Fruit fly (Drosophila melanogaster) whole organism, wandering third instar larva: ENCODE results near the gene Fum1.

Source experiments
- Abd-B ChIP-seq: fragments of >200 bp; optimal IDR thresholded peaks from 2 replicates; lab custom pipeline; 2017; ENCODE audit warnings: missing biosample characterization, missing genetic modification characterization
- CG32264 ChIP-seq: fragments of 200-800 bp; sonication (Bioruptor generic); optimal IDR thresholded peaks from 2 replicates; lab custom pipeline; 2016; ENCODE audit warnings: missing biosample characterization, missing genetic modification characterization
- CG9705 ChIP-seq: fragments of 200-800 bp; sonication (Bioruptor generic); optimal IDR thresholded peaks from 2 replicates; lab custom pipeline; 2018; ENCODE audit warnings: missing biosample characterization, mild to moderate bottlenecking, missing genetic modification characterization
- CrebA ChIP-seq: fragments of 200-800 bp; sonication (Bioruptor generic); optimal IDR thresholded peaks from 2 replicates; lab custom pipeline; 2016; ENCODE audit warnings: missing biosample characterization, mild to moderate bottlenecking, missing genetic modification characterization, borderline replicate concordance
- Dfd ChIP-seq: fragments of >200 bp; optimal IDR thresholded peaks from 2 replicates; lab custom pipeline; 2017; ENCODE audit warnings: missing biosample characterization, missing genetic modification characterization
- Dif ChIP-seq: fragments of 200-275, 200-300 bp; sonication (Bioruptor generic); optimal IDR thresholded peaks from 2 replicates; lab custom pipeline; 2018; ENCODE audit warnings: missing biosample characterization, missing genetic modification characterization; ENCODE audit not compliant: partially characterized antibody
- GATAd ChIP-seq: sonication (Bioruptor generic); optimal IDR thresholded peaks from 2 replicates; lab custom pipeline; 2016; ENCODE audit warnings: missing biosample characterization, missing genetic modification characterization
- HLH106 ChIP-seq: fragments of 200-800 bp; optimal IDR thresholded peaks from 3 replicates; lab custom pipeline; 2019; ENCODE audit warnings: missing biosample characterization, mild to moderate bottlenecking, missing genetic modification characterization, moderate library complexity
- Hnf4 ChIP-seq: fragments of 200-800 bp; sonication (Bioruptor generic); optimal IDR thresholded peaks from 2 replicates; lab custom pipeline; 2016; ENCODE audit warnings: missing biosample characterization, mild to moderate bottlenecking, missing genetic modification characterization
- Hr78 ChIP-seq: fragments of >200 bp; optimal IDR thresholded peaks from 2 replicates; lab custom pipeline; 2017; ENCODE audit warnings: missing biosample characterization, missing genetic modification characterization
- Hr83 ChIP-seq: fragments of 200-300 bp; sonication (Bioruptor generic); optimal IDR thresholded peaks from 2 replicates; lab custom pipeline; 2016; ENCODE audit warnings: missing biosample characterization, mild to moderate bottlenecking, missing genetic modification characterization, moderate library complexity; ENCODE audit not compliant: poor library complexity, severe bottlenecking
- Jra ChIP-seq: sonication (Bioruptor generic); optimal IDR thresholded peaks from 2 replicates; lab custom pipeline; 2016; ENCODE audit warnings: missing biosample characterization, missing genetic modification characterization
- Mio ChIP-seq: sonication (Bioruptor generic); optimal IDR thresholded peaks from 2 replicates; lab custom pipeline; 2016; ENCODE audit warnings: missing biosample characterization, missing genetic modification characterization
- Myc ChIP-seq: fragments of >200 bp; optimal IDR thresholded peaks from 2 replicates; lab custom pipeline; 2017
- N ChIP-seq: fragments of >200 bp; optimal IDR thresholded peaks from 2 replicates; lab custom pipeline; 2018; ENCODE audit warnings: missing biosample characterization, missing external identifiers, missing genetic modification characterization
- OdsH ChIP-seq: fragments of 200-800 bp; sonication (Bioruptor generic); optimal IDR thresholded peaks from 2 replicates; lab custom pipeline; 2016; ENCODE audit warnings: missing biosample characterization, mild to moderate bottlenecking, missing genetic modification characterization
- Rel ChIP-seq, 2 experiments: fragments of 200-800 bp; sonication (Bioruptor generic) in 1 of 2; optimal IDR thresholded peaks; 2 replicates in 1 of 2; 3 replicates in 1 of 2; lab custom pipeline; 2016 to 2019; ENCODE audit warnings: mild to moderate bottlenecking in 2 of 2, missing biosample characterization in 2 of 2, missing genetic modification characterization in 2 of 2, moderate library complexity in 1 of 2
- Sp1 ChIP-seq: fragments of 200-800 bp; sonication (Bioruptor generic); optimal IDR thresholded peaks from 3 replicates; lab custom pipeline; 2019; ENCODE audit warnings: missing biosample characterization, mild to moderate bottlenecking, missing genetic modification characterization, moderate library complexity
- Vsx2 ChIP-seq: fragments of 200-300, 225-300 bp; sonication (Bioruptor generic); optimal IDR thresholded peaks from 2 replicates; lab custom pipeline; 2018; ENCODE audit warnings: missing biosample characterization, missing genetic modification characterization; ENCODE audit not compliant: partially characterized antibody
- br ChIP-seq: fragments of 200-800 bp; sonication (Bioruptor generic); optimal IDR thresholded peaks from 2 replicates; lab custom pipeline; 2016; ENCODE audit warnings: missing biosample characterization, missing genetic modification characterization
- brk ChIP-seq: fragments of 200-800 bp; sonication (Bioruptor generic); optimal IDR thresholded peaks from 2 replicates; lab custom pipeline; 2016; ENCODE audit warnings: missing biosample characterization, mild to moderate bottlenecking, missing genetic modification characterization
- dl ChIP-seq, 2 experiments: fragments of 175-275, 200-275 bp in 1 of 2; fragments of 200-275 bp in 1 of 2; sonication (Bioruptor generic); optimal IDR thresholded peaks; lab custom pipeline; 2018; ENCODE audit warnings: mild to moderate bottlenecking in 2 of 2, missing biosample characterization in 2 of 2, missing genetic modification characterization in 2 of 2, moderate library complexity in 2 of 2; ENCODE audit not compliant: partially characterized antibody in 2 of 2, insufficient read depth in 1 of 2
- dmrt93B ChIP-seq: fragments of 200-800 bp; sonication (Bioruptor generic); optimal IDR thresholded peaks from 2 replicates; lab custom pipeline; 2018; ENCODE audit warnings: missing biosample characterization, mild to moderate bottlenecking, missing genetic modification characterization
- dsf ChIP-seq: sonication (Bioruptor generic); optimal IDR thresholded peaks from 2 replicates; lab custom pipeline; 2016; ENCODE audit warnings: missing biosample characterization, missing genetic modification characterization, borderline replicate concordance
- ey ChIP-seq: fragments of 200-800 bp; sonication (Bioruptor generic); optimal IDR thresholded peaks from 2 replicates; lab custom pipeline; 2016; ENCODE audit warnings: missing biosample characterization, missing genetic modification characterization
- foxo ChIP-seq, 2 experiments: fragments of 200-800 bp; sonication (Bioruptor generic); optimal IDR thresholded peaks; 2 replicates in 1 of 2; 3 replicates in 1 of 2; lab custom pipeline; 2016 to 2017; ENCODE audit warnings: missing biosample characterization in 2 of 2, missing genetic modification characterization in 2 of 2
- fru ChIP-seq: fragments of 200-800 bp; sonication (Bioruptor generic); optimal IDR thresholded peaks from 3 replicates; lab custom pipeline; 2016; ENCODE audit warnings: missing biosample characterization, mild to moderate bottlenecking, missing genetic modification characterization
- h ChIP-seq: fragments of 200-800 bp; sonication (Bioruptor generic); optimal IDR thresholded peaks from 3 replicates; lab custom pipeline; 2016; ENCODE audit warnings: missing biosample characterization, mild to moderate bottlenecking, missing genetic modification characterization
- jim ChIP-seq: fragments of 175-275, 200-325 bp; sonication (Bioruptor generic); optimal IDR thresholded peaks from 2 replicates; lab custom pipeline; 2016; ENCODE audit warnings: missing biosample characterization, mild to moderate bottlenecking, missing genetic modification characterization
- lola ChIP-seq: fragments of >200 bp; optimal IDR thresholded peaks from 2 replicates; lab custom pipeline; 2017; ENCODE audit warnings: missing biosample characterization, missing genetic modification characterization
- pan ChIP-seq: fragments of >200 bp; optimal IDR thresholded peaks from 2 replicates; lab custom pipeline; 2017
- psq ChIP-seq: fragments of 200-800 bp; sonication (Bioruptor generic); optimal IDR thresholded peaks from 3 replicates; lab custom pipeline; 2017; ENCODE audit warnings: missing biosample characterization, mild to moderate bottlenecking, missing genetic modification characterization, moderate library complexity
- rgr ChIP-seq: fragments of 200-800 bp; sonication (Bioruptor generic); optimal IDR thresholded peaks from 3 replicates; lab custom pipeline; 2016; ENCODE audit warnings: missing biosample characterization, mild to moderate bottlenecking, missing genetic modification characterization
- sage ChIP-seq: fragments of 200-800 bp; sonication (Bioruptor generic); optimal IDR thresholded peaks from 2 replicates; lab custom pipeline; 2016; ENCODE audit warnings: missing biosample characterization, mild to moderate bottlenecking, missing genetic modification characterization
- sv ChIP-seq: fragments of 200-800 bp; sonication (Bioruptor generic); optimal IDR thresholded peaks from 3 replicates; lab custom pipeline; 2016; ENCODE audit warnings: missing biosample characterization, missing genetic modification characterization
- tai ChIP-seq: sonication (Bioruptor generic); optimal IDR thresholded peaks from 2 replicates; lab custom pipeline; 2016; ENCODE audit warnings: missing biosample characterization, missing genetic modification characterization
- usp ChIP-seq: fragments of >200 bp; optimal IDR thresholded peaks from 2 replicates; lab custom pipeline; 2017; ENCODE audit warnings: missing biosample characterization, missing genetic modification characterization
- woc ChIP-seq: sonication (Bioruptor generic); optimal IDR thresholded peaks from 2 replicates; lab custom pipeline; 2016; ENCODE audit warnings: missing biosample characterization, mild to moderate bottlenecking, missing genetic modification characterization

Fum1 gene

DNA sequence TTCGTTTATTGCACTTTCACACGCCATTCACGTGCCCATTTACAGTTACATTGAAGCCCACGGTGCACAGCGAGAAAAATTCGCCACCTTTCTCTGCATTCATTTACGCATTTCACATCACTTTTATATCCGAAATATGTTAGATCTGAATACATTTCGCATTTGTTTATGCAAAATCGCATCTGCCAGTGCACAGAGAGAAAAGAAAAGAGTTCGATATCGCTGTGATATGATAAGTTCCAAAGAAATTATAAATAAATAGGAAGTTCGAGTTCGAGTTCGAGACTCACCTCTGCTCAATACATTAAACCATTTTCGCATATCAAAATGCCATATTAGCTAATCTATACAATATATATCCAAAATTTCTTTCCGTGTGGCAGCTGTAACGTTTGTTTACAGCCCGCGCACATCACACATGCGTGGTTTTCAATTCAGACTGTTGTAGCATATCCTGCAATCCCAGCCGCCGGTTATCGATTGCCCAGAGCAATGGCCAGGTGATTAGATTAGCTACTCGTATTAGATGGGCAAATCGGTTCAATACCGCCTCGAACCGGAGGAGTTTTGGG is 22.1 kb upstream of the Fum1 start (continued):
- peak; percentile 73 for TF ChIP-seq CG32264 (GFP tag; lab: Kevin White, UChicago)

DNA sequence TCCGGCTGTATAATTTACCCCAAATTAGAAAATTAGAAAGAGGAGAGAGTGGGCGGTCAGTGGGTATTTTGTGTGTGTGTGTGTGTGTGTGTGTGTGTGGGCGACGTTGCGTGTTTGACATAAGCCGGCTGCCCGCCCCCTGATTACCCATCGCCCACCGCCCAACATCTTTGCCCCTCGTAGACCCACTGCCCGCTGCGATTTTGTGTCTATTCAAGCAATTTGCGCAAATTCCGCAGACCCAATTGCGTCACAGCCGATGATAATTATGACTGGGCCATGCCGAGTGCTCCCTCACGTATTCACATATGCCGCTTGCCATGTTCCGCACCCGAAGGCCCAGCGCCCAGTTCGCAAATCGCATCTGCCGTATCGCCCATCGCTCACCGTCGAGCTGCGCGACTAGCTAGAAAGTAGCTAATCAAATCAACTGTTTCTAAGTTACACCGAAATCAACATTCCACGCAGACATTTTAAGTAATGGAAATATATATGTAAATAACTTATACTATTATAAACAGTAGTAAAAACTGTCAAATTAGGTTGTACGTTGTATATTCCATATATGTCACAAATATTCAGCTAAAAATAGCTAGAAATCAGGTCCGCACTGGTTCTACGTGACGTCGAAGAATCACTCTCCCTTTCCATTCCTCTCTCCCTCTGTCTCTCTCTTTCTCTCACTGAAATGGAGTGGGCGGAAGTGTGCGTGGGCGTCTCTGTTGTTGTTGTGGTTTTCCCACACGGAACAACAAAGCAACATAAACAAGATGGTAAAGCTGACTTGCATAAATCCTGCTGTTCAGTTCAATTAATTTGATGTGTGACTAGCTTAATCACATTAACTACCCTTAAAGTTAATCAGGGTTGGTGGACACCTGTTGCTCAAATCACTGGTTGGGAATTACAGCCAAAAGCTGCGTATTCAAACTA is 21.3 kb upstream of the Fum1 start:
- TF ChIP-seq rgr (GFP tag; lab: Kevin White, UChicago), result peak; percentile 40
- TF ChIP-seq Myc (lab: Kevin White, UChicago), result peak; percentile 96
- peak; percentile 33 for TF ChIP-seq CG9705 (GFP tag; lab: Kevin White, UChicago)
- no peak for TF ChIP-seq dl (GFP tag; optimal IDR thresholded peaks at IDR 0.05; lab: Kevin White, UChicago; ENCODE audit: insufficient read depth in 1 of 2, partially characterized antibody in 2 of 2)
- TF ChIP-seq Vsx2 (GFP tag; lab: Kevin White, UChicago), result no peak
- TF ChIP-seq Rel (GFP tag; optimal IDR thresholded peaks at IDR 0.05; lab: Kevin White, UChicago), result no peak
- peak; percentile 28 for TF ChIP-seq Rel (tag; optimal IDR thresholded peaks at IDR 0.05; lab: Kevin White, UChicago)
- TF ChIP-seq OdsH (GFP tag; lab: Kevin White, UChicago), result peak; percentile 36
- no peak for TF ChIP-seq dsf
- no peak for TF ChIP-seq sv (GFP tag; lab: Kevin White, UChicago)
- peak; percentile 69 for TF ChIP-seq Sp1 (GFP tag; lab: Kevin White, UChicago)
- TF ChIP-seq jim (GFP tag; lab: Kevin White, UChicago), result no peak
- peak; percentile 57 for TF ChIP-seq woc (GFP tag; lab: Kevin White, UChicago)
- no peak for TF ChIP-seq Abd-B
- peak; percentile 18 for TF ChIP-seq Dif (GFP tag; lab: Kevin White, UChicago)
- no peak for TF ChIP-seq Jra (GFP tag; lab: Kevin White, UChicago)
- TF ChIP-seq pan (lab: Kevin White, UChicago), result no peak
- no peak for TF ChIP-seq lola
- TF ChIP-seq sage (GFP tag; lab: Kevin White, UChicago), result no peak
- peak; percentile 55 for TF ChIP-seq h (GFP tag; lab: Kevin White, UChicago)
- peak; percentile 52 for TF ChIP-seq brk
- no peak for TF ChIP-seq dmrt93B (GFP tag; lab: Kevin White, UChicago)
- no peak for TF ChIP-seq Hr83 (GFP tag; lab: Kevin White, UChicago)
- TF ChIP-seq psq (GFP tag; lab: Kevin White, UChicago), result peak; percentile 17
- no peak for TF ChIP-seq ey (GFP tag; lab: Kevin White, UChicago)
- TF ChIP-seq br (GFP tag; lab: Kevin White, UChicago), result no peak
- TF ChIP-seq CrebA (GFP tag; lab: Kevin White, UChicago), result no peak
- TF ChIP-seq CG32264 (GFP tag; lab: Kevin White, UChicago), result no peak
- no peak for TF ChIP-seq Dfd
- peak; percentile 52 for TF ChIP-seq fru (GFP tag; lab: Kevin White, UChicago)
- TF ChIP-seq usp, result no peak
- no peak for TF ChIP-seq N (GFP tag; lab: Kevin White, UChicago)
- TF ChIP-seq Mio (GFP tag; lab: Kevin White, UChicago), result no peak
- peak; percentile 2 for TF ChIP-seq Hnf4 (GFP tag; lab: Kevin White, UChicago)
- peak in 1 of 2 experiments; percentile 44 for TF ChIP-seq foxo (GFP tag; optimal IDR thresholded peaks at IDR 0.05; lab: Kevin White, UChicago)
- TF ChIP-seq HLH106 (tag; lab: Kevin White, UChicago), result peak; percentile 64
- no peak for TF ChIP-seq tai (GFP tag; lab: Kevin White, UChicago)
- no peak for TF ChIP-seq GATAd (GFP tag; lab: Kevin White, UChicago)
- TF ChIP-seq Hr78 (GFP tag; lab: Kevin White, UChicago), result no peak
- TF ChIP-seq, all 38 proteins: peak for 15
